Fruit fly (Drosophila melanogaster) whole organism, wandering third instar larva: Measurements from ENCODE around the gene CG5986.

ENCODE experiments used
- Abd-B ChIP-seq: fragments of >200 bp; optimal IDR thresholded peaks from 2 replicates; lab custom pipeline; 2017; ENCODE audit warnings: missing biosample characterization, missing genetic modification characterization
- CG32264 ChIP-seq: fragments of 200-800 bp; sonication (Bioruptor generic); optimal IDR thresholded peaks from 2 replicates; lab custom pipeline; 2016; ENCODE audit warnings: missing biosample characterization, missing genetic modification characterization
- CG9705 ChIP-seq: fragments of 200-800 bp; sonication (Bioruptor generic); optimal IDR thresholded peaks from 2 replicates; lab custom pipeline; 2018; ENCODE audit warnings: missing biosample characterization, mild to moderate bottlenecking, missing genetic modification characterization
- CrebA ChIP-seq: fragments of 200-800 bp; sonication (Bioruptor generic); optimal IDR thresholded peaks from 2 replicates; lab custom pipeline; 2016; ENCODE audit warnings: missing biosample characterization, mild to moderate bottlenecking, missing genetic modification characterization, borderline replicate concordance
- Dfd ChIP-seq: fragments of >200 bp; optimal IDR thresholded peaks from 2 replicates; lab custom pipeline; 2017; ENCODE audit warnings: missing biosample characterization, missing genetic modification characterization
- Dif ChIP-seq: fragments of 200-275, 200-300 bp; sonication (Bioruptor generic); optimal IDR thresholded peaks from 2 replicates; lab custom pipeline; 2018; ENCODE audit warnings: missing biosample characterization, missing genetic modification characterization; ENCODE audit not compliant: partially characterized antibody
- GATAd ChIP-seq: sonication (Bioruptor generic); optimal IDR thresholded peaks from 2 replicates; lab custom pipeline; 2016; ENCODE audit warnings: missing biosample characterization, missing genetic modification characterization
- HLH106 ChIP-seq: fragments of 200-800 bp; optimal IDR thresholded peaks from 3 replicates; lab custom pipeline; 2019; ENCODE audit warnings: missing biosample characterization, mild to moderate bottlenecking, missing genetic modification characterization, moderate library complexity
- Hnf4 ChIP-seq: fragments of 200-800 bp; sonication (Bioruptor generic); optimal IDR thresholded peaks from 2 replicates; lab custom pipeline; 2016; ENCODE audit warnings: missing biosample characterization, mild to moderate bottlenecking, missing genetic modification characterization
- Hr78 ChIP-seq: fragments of >200 bp; optimal IDR thresholded peaks from 2 replicates; lab custom pipeline; 2017; ENCODE audit warnings: missing biosample characterization, missing genetic modification characterization
- Hr83 ChIP-seq: fragments of 200-300 bp; sonication (Bioruptor generic); optimal IDR thresholded peaks from 2 replicates; lab custom pipeline; 2016; ENCODE audit warnings: missing biosample characterization, mild to moderate bottlenecking, missing genetic modification characterization, moderate library complexity; ENCODE audit not compliant: poor library complexity, severe bottlenecking
- Jra ChIP-seq: sonication (Bioruptor generic); optimal IDR thresholded peaks from 2 replicates; lab custom pipeline; 2016; ENCODE audit warnings: missing biosample characterization, missing genetic modification characterization
- Mio ChIP-seq: sonication (Bioruptor generic); optimal IDR thresholded peaks from 2 replicates; lab custom pipeline; 2016; ENCODE audit warnings: missing biosample characterization, missing genetic modification characterization
- Myc ChIP-seq: fragments of >200 bp; optimal IDR thresholded peaks from 2 replicates; lab custom pipeline; 2017
- N ChIP-seq: fragments of >200 bp; optimal IDR thresholded peaks from 2 replicates; lab custom pipeline; 2018; ENCODE audit warnings: missing biosample characterization, missing external identifiers, missing genetic modification characterization
- OdsH ChIP-seq: fragments of 200-800 bp; sonication (Bioruptor generic); optimal IDR thresholded peaks from 2 replicates; lab custom pipeline; 2016; ENCODE audit warnings: missing biosample characterization, mild to moderate bottlenecking, missing genetic modification characterization
- Rel ChIP-seq, 2 experiments: fragments of 200-800 bp; sonication (Bioruptor generic) in 1 of 2; optimal IDR thresholded peaks; 2 replicates in 1 of 2; 3 replicates in 1 of 2; lab custom pipeline; 2016 to 2019; ENCODE audit warnings: mild to moderate bottlenecking in 2 of 2, missing biosample characterization in 2 of 2, missing genetic modification characterization in 2 of 2, moderate library complexity in 1 of 2
- Sp1 ChIP-seq: fragments of 200-800 bp; sonication (Bioruptor generic); optimal IDR thresholded peaks from 3 replicates; lab custom pipeline; 2019; ENCODE audit warnings: missing biosample characterization, mild to moderate bottlenecking, missing genetic modification characterization, moderate library complexity
- Vsx2 ChIP-seq: fragments of 200-300, 225-300 bp; sonication (Bioruptor generic); optimal IDR thresholded peaks from 2 replicates; lab custom pipeline; 2018; ENCODE audit warnings: missing biosample characterization, missing genetic modification characterization; ENCODE audit not compliant: partially characterized antibody
- br ChIP-seq: fragments of 200-800 bp; sonication (Bioruptor generic); optimal IDR thresholded peaks from 2 replicates; lab custom pipeline; 2016; ENCODE audit warnings: missing biosample characterization, missing genetic modification characterization
- brk ChIP-seq: fragments of 200-800 bp; sonication (Bioruptor generic); optimal IDR thresholded peaks from 2 replicates; lab custom pipeline; 2016; ENCODE audit warnings: missing biosample characterization, mild to moderate bottlenecking, missing genetic modification characterization
- dl ChIP-seq, 2 experiments: fragments of 175-275, 200-275 bp in 1 of 2; fragments of 200-275 bp in 1 of 2; sonication (Bioruptor generic); optimal IDR thresholded peaks; lab custom pipeline; 2018; ENCODE audit warnings: mild to moderate bottlenecking in 2 of 2, missing biosample characterization in 2 of 2, missing genetic modification characterization in 2 of 2, moderate library complexity in 2 of 2; ENCODE audit not compliant: partially characterized antibody in 2 of 2, insufficient read depth in 1 of 2
- dmrt93B ChIP-seq: fragments of 200-800 bp; sonication (Bioruptor generic); optimal IDR thresholded peaks from 2 replicates; lab custom pipeline; 2018; ENCODE audit warnings: missing biosample characterization, mild to moderate bottlenecking, missing genetic modification characterization
- dsf ChIP-seq: sonication (Bioruptor generic); optimal IDR thresholded peaks from 2 replicates; lab custom pipeline; 2016; ENCODE audit warnings: missing biosample characterization, missing genetic modification characterization, borderline replicate concordance
- ey ChIP-seq: fragments of 200-800 bp; sonication (Bioruptor generic); optimal IDR thresholded peaks from 2 replicates; lab custom pipeline; 2016; ENCODE audit warnings: missing biosample characterization, missing genetic modification characterization
- foxo ChIP-seq, 2 experiments: fragments of 200-800 bp; sonication (Bioruptor generic); optimal IDR thresholded peaks; 2 replicates in 1 of 2; 3 replicates in 1 of 2; lab custom pipeline; 2016 to 2017; ENCODE audit warnings: missing biosample characterization in 2 of 2, missing genetic modification characterization in 2 of 2
- fru ChIP-seq: fragments of 200-800 bp; sonication (Bioruptor generic); optimal IDR thresholded peaks from 3 replicates; lab custom pipeline; 2016; ENCODE audit warnings: missing biosample characterization, mild to moderate bottlenecking, missing genetic modification characterization
- h ChIP-seq: fragments of 200-800 bp; sonication (Bioruptor generic); optimal IDR thresholded peaks from 3 replicates; lab custom pipeline; 2016; ENCODE audit warnings: missing biosample characterization, mild to moderate bottlenecking, missing genetic modification characterization
- jim ChIP-seq: fragments of 175-275, 200-325 bp; sonication (Bioruptor generic); optimal IDR thresholded peaks from 2 replicates; lab custom pipeline; 2016; ENCODE audit warnings: missing biosample characterization, mild to moderate bottlenecking, missing genetic modification characterization
- lola ChIP-seq: fragments of >200 bp; optimal IDR thresholded peaks from 2 replicates; lab custom pipeline; 2017; ENCODE audit warnings: missing biosample characterization, missing genetic modification characterization
- pan ChIP-seq: fragments of >200 bp; optimal IDR thresholded peaks from 2 replicates; lab custom pipeline; 2017
- psq ChIP-seq: fragments of 200-800 bp; sonication (Bioruptor generic); optimal IDR thresholded peaks from 3 replicates; lab custom pipeline; 2017; ENCODE audit warnings: missing biosample characterization, mild to moderate bottlenecking, missing genetic modification characterization, moderate library complexity
- rgr ChIP-seq: fragments of 200-800 bp; sonication (Bioruptor generic); optimal IDR thresholded peaks from 3 replicates; lab custom pipeline; 2016; ENCODE audit warnings: missing biosample characterization, mild to moderate bottlenecking, missing genetic modification characterization
- sage ChIP-seq: fragments of 200-800 bp; sonication (Bioruptor generic); optimal IDR thresholded peaks from 2 replicates; lab custom pipeline; 2016; ENCODE audit warnings: missing biosample characterization, mild to moderate bottlenecking, missing genetic modification characterization
- sv ChIP-seq: fragments of 200-800 bp; sonication (Bioruptor generic); optimal IDR thresholded peaks from 3 replicates; lab custom pipeline; 2016; ENCODE audit warnings: missing biosample characterization, missing genetic modification characterization
- tai ChIP-seq: sonication (Bioruptor generic); optimal IDR thresholded peaks from 2 replicates; lab custom pipeline; 2016; ENCODE audit warnings: missing biosample characterization, missing genetic modification characterization
- usp ChIP-seq: fragments of >200 bp; optimal IDR thresholded peaks from 2 replicates; lab custom pipeline; 2017; ENCODE audit warnings: missing biosample characterization, missing genetic modification characterization
- woc ChIP-seq: sonication (Bioruptor generic); optimal IDR thresholded peaks from 2 replicates; lab custom pipeline; 2016; ENCODE audit warnings: missing biosample characterization, mild to moderate bottlenecking, missing genetic modification characterization

CG5986 gene

dm6 chr3R:24050690-24051440, 3.3 kb downstream of the CG5986 start, which contains the start of the genes Atg6 and Pisd:
Atg6 (minus strand) TSS chr3R:24050782.
Pisd (plus strand) TSS chr3R:24050783.
- TF ChIP-seq br = no peak
- TF ChIP-seq lola (GFP tag; lab: Kevin White, UChicago) = no peak
- TF ChIP-seq Hnf4 = peak; percentile 33
- TF ChIP-seq CG32264 (GFP tag; lab: Kevin White, UChicago) = no peak
- no peak for TF ChIP-seq GATAd (GFP tag; lab: Kevin White, UChicago)
- no peak for TF ChIP-seq jim
- no peak for TF ChIP-seq dl (GFP tag; optimal IDR thresholded peaks at IDR 0.05; lab: Kevin White, UChicago; ENCODE audit: insufficient read depth in 1 of 2, partially characterized antibody in 2 of 2)
- TF ChIP-seq Sp1 (GFP tag; lab: Kevin White, UChicago) = peak; percentile 44
- TF ChIP-seq sv (GFP tag; lab: Kevin White, UChicago) = no peak
- TF ChIP-seq Vsx2 = no peak
- TF ChIP-seq pan (lab: Kevin White, UChicago) = no peak
- no peak for TF ChIP-seq Jra (GFP tag; lab: Kevin White, UChicago)
- peak; percentile 33 for TF ChIP-seq ey (GFP tag; lab: Kevin White, UChicago)
- no peak for TF ChIP-seq Rel (GFP tag; optimal IDR thresholded peaks at IDR 0.05; lab: Kevin White, UChicago)
- peak; percentile 54 for TF ChIP-seq Rel (tag; optimal IDR thresholded peaks at IDR 0.05; lab: Kevin White, UChicago)
- TF ChIP-seq tai (GFP tag; lab: Kevin White, UChicago) = no peak
- TF ChIP-seq Myc = peak; percentile 77
- TF ChIP-seq fru (GFP tag; lab: Kevin White, UChicago) = peak; percentile 99
- peak; percentile 78 for TF ChIP-seq h
- peak in 1 of 2 experiments; percentile 44 for TF ChIP-seq foxo (GFP tag; optimal IDR thresholded peaks at IDR 0.05; lab: Kevin White, UChicago)
- TF ChIP-seq brk (GFP tag; lab: Kevin White, UChicago) = no peak
- TF ChIP-seq Mio (GFP tag; lab: Kevin White, UChicago) = no peak
- peak; percentile 26 for TF ChIP-seq psq (GFP tag; lab: Kevin White, UChicago)
- TF ChIP-seq dsf = no peak
- no peak for TF ChIP-seq Hr78
- no peak for TF ChIP-seq Hr83 (GFP tag; lab: Kevin White, UChicago)
- no peak for TF ChIP-seq sage (GFP tag; lab: Kevin White, UChicago)
- TF ChIP-seq N (GFP tag; lab: Kevin White, UChicago) = no peak
- TF ChIP-seq Dfd (GFP tag; lab: Kevin White, UChicago) = no peak
- TF ChIP-seq woc (GFP tag; lab: Kevin White, UChicago) = peak; percentile 66
- no peak for TF ChIP-seq OdsH (GFP tag; lab: Kevin White, UChicago)
- no peak for TF ChIP-seq CG9705
- TF ChIP-seq Abd-B = no peak
- no peak for TF ChIP-seq Dif (GFP tag; lab: Kevin White, UChicago)
- TF ChIP-seq dmrt93B (GFP tag; lab: Kevin White, UChicago) = no peak
- peak; percentile 57 for TF ChIP-seq rgr
- no peak for TF ChIP-seq CrebA (GFP tag; lab: Kevin White, UChicago)
- peak; percentile 31 for TF ChIP-seq HLH106 (tag; lab: Kevin White, UChicago)
- no peak for TF ChIP-seq usp (GFP tag; lab: Kevin White, UChicago)

dm6 chr3R:24051459-24052165, 4.0 kb downstream of the CG5986 start:
- TF ChIP-seq Dif (GFP tag; lab: Kevin White, UChicago) (peak; percentile 54), dl (GFP tag; optimal IDR thresholded peaks at IDR 0.05; lab: Kevin White, UChicago; ENCODE audit: insufficient read depth in 1 of 2, partially characterized antibody in 2 of 2) (no peak), Rel (GFP tag; optimal IDR thresholded peaks at IDR 0.05; lab: Kevin White, UChicago) (no peak), Rel (tag; optimal IDR thresholded peaks at IDR 0.05; lab: Kevin White, UChicago) (peak; percentile 28), h (peak; percentile 11)
